Worm (Caenorhabditis elegans) whole organism, midembryonic: Measurements from ENCODE around the gene T28F3.11.

Experiments used
- T22C8.4 ChIP-seq: fragments of 200-800 bp; sonication (Bioruptor generic); IDR thresholded peaks from 2 replicates; pipeline ENCODE4 v1.3.6; 2022; ENCODE audit warnings: missing genetic modification characterization, missing compliant biosample characterization
- cog-1 ChIP-seq: sonication (generic microtip); optimal IDR thresholded peaks from 2 replicates; lab custom pipeline; 2016; ENCODE audit warnings: missing genetic modification characterization, missing compliant biosample characterization
- flt-1 ChIP-seq: fragments of 200-800 bp; sonication (Bioruptor generic); IDR thresholded peaks from 2 replicates; pipeline ENCODE4 v1.3.6; 2022; ENCODE audit warnings: missing genetic modification characterization, missing compliant biosample characterization
- klf-2 ChIP-seq: fragments of 200-800 bp; sonication (Bioruptor generic); conservative IDR thresholded peaks from 2 replicates; pipeline ENCODE4 v1.3.6; 2022; ENCODE audit warnings: missing genetic modification reagents, missing genetic modification characterization, missing compliant biosample characterization
- med-1 ChIP-seq: sonication (generic microtip); optimal IDR thresholded peaks from 2 replicates; lab custom pipeline; 2017; ENCODE audit warnings: missing genetic modification characterization, mild to moderate bottlenecking, missing compliant biosample characterization, antibody characterized with exemption, missing genetic modification reagents; ENCODE audit not compliant: insufficient read depth
- ref-1 ChIP-seq: fragments of 200-800 bp; sonication (Bioruptor generic); conservative IDR thresholded peaks from 2 replicates; pipeline ENCODE4 v1.3.6; 2022; ENCODE audit warnings: missing genetic modification reagents, missing genetic modification characterization, missing compliant biosample characterization
- tab-1 ChIP-seq: fragments of 200-800 bp; sonication (Bioruptor generic); IDR thresholded peaks from 2 replicates; pipeline ENCODE4 v1.3.6; 2022; ENCODE audit warnings: missing genetic modification characterization, missing compliant biosample characterization
- ztf-23 ChIP-seq: fragments of 200-800 bp; sonication (Bioruptor generic); IDR thresholded peaks from 2 replicates; pipeline ENCODE4 v1.3.6; 2022; ENCODE audit warnings: missing genetic modification reagents, missing genetic modification characterization, missing compliant biosample characterization
- ztf-29 ChIP-seq: fragments of 200-800 bp; sonication (Bioruptor generic); IDR thresholded peaks from 2 replicates; pipeline ENCODE4 v1.3.6; 2022; ENCODE audit warnings: missing genetic modification reagents, missing genetic modification characterization, missing compliant biosample characterization

Gene T28F3.11

ce11 chrIV:17267304-17267891, 24.1 kb downstream of the T28F3.11 start:
- TF ChIP-seq klf-2 = no peak
- no peak for TF ChIP-seq ztf-29 (GFP tag; lab: Robert Waterston, UW)
- no peak for TF ChIP-seq med-1 (GFP tag; lab: Kevin White, UChicago)
- no peak for TF ChIP-seq flt-1 (GFP tag; lab: Robert Waterston, UW)
- TF ChIP-seq ztf-23 (GFP tag; lab: Robert Waterston, UW) = no peak

DNA sequence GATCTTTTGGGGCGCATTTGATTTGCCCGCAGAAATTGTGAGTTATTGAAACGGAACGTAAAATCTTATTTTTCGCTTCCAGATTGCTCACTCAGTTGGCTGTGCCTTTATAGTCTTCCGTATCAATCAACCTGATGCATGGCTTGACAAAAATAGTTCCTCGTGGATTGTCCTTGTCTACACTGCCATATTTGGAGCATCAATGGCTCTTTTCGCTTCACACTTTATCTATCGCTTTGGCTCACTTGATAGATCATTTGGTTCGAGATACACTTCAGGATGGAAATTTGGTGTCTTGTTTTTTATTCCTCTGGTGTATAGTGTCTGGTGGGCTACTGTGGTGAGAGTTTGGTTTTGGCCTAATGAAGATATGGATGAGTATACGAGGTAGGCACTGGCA, 25.8 kb downstream of the T28F3.11 start:
- TF ChIP-seq klf-2 = no peak
- TF ChIP-seq T22C8.4 (GFP tag; lab: Robert Waterston, UW) = no peak
- TF ChIP-seq cog-1 (tag; lab: Kevin White, UChicago) = no peak
- TF ChIP-seq ztf-23 (GFP tag; lab: Robert Waterston, UW) = no peak
- no peak for TF ChIP-seq ref-1 (GFP tag; lab: Robert Waterston, UW)
- no peak for TF ChIP-seq tab-1 (GFP tag; lab: Robert Waterston, UW)
- no peak for TF ChIP-seq flt-1 (GFP tag; lab: Robert Waterston, UW)
- TF ChIP-seq med-1 (GFP tag; lab: Kevin White, UChicago) = no peak
- no peak for TF ChIP-seq ztf-29 (GFP tag; lab: Robert Waterston, UW)

DNA sequence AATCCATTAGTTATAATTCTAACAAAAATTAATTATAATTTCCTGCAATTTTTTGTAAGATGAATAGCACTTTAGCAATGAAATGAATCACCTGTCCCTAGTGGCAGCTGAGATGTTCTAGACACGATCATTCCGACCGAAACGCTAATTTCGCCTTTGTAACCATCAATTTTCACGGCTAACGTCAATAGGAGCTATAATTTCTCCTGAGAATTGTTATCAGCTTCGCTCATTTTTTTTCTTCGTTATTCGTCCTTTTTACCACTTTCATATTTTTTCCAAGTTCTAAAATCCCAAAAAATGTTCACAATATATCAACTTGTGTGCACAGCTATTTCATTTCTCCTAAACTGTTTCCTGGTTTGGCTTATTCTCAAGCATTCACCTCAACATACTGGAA, 26.2 kb downstream of the T28F3.11 start, which contains the start of gene str-187:
Gene str-187 (plus strand): TSS at position 301 of the 400 bp plus-strand sequence.
- TF ChIP-seq klf-2 (no peak), T22C8.4 (GFP tag; lab: Robert Waterston, UW) (no peak), flt-1 (GFP tag; lab: Robert Waterston, UW) (no peak), ref-1 (GFP tag; lab: Robert Waterston, UW) (no peak), med-1 (GFP tag; lab: Kevin White, UChicago) (no peak), ztf-29 (GFP tag; lab: Robert Waterston, UW) (no peak), tab-1 (GFP tag; lab: Robert Waterston, UW) (no peak), ztf-23 (GFP tag; lab: Robert Waterston, UW) (no peak), cog-1 (tag; lab: Kevin White, UChicago) (no peak)

- TF ChIP-seq ztf-23 (GFP tag; lab: Robert Waterston, UW) (no peak), tab-1 (GFP tag; lab: Robert Waterston, UW) (no peak), ref-1 (GFP tag; lab: Robert Waterston, UW) (no peak), klf-2 (no peak), T22C8.4 (GFP tag; lab: Robert Waterston, UW) (no peak), flt-1 (GFP tag; lab: Robert Waterston, UW) (no peak), ztf-29 (GFP tag; lab: Robert Waterston, UW) (no peak), med-1 (GFP tag; lab: Kevin White, UChicago) (no peak), cog-1 (tag; lab: Kevin White, UChicago) (no peak)
Measured at ce11 chrIV:17264714-17265113, 26.8 kb downstream of the T28F3.11 start, which contains the start of gene F26D10.13. F26D10.13 (minus strand) TSS chrIV:17264814.

ce11 chrIV:17263714-17264113, 27.8 kb downstream of the T28F3.11 start:
- TF ChIP-seq tab-1 (GFP tag; lab: Robert Waterston, UW) = no peak
- TF ChIP-seq klf-2 = no peak
- no peak for TF ChIP-seq T22C8.4 (GFP tag; lab: Robert Waterston, UW)
- no peak for TF ChIP-seq ztf-23 (GFP tag; lab: Robert Waterston, UW)
- no peak for TF ChIP-seq flt-1 (GFP tag; lab: Robert Waterston, UW)
- no peak for TF ChIP-seq med-1 (GFP tag; lab: Kevin White, UChicago)
- TF ChIP-seq ref-1 (GFP tag; lab: Robert Waterston, UW) = no peak
- no peak for TF ChIP-seq ztf-29 (GFP tag; lab: Robert Waterston, UW)
- TF ChIP-seq cog-1 (tag; lab: Kevin White, UChicago) = no peak

DNA sequence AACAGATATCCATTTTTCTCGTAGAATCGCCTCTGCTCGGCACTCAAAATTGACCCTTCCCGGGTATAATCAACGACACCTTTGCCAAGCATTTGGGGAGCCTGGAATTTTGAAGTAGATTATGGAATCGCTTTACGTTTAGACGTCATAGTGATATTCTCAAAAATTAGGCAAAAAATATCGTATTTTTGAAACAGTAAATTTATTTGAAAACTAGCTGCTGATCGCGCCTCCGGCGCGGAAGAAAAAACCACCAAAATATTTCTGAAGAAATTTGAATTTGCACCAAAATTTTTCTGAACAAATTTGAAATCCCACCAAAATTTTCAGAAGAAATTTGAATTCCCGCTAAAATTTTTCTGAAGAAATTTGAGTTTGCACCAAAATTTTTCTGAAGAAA, 29.1 kb downstream of the T28F3.11 start, which contains the start of gene ZK550.6:
Gene ZK550.6 (minus strand): TSS at position 101 of the 400 bp plus-strand sequence.
- TF ChIP-seq ref-1 (GFP tag; lab: Robert Waterston, UW) (no peak), cog-1 (tag; lab: Kevin White, UChicago) (no peak), ztf-29 (GFP tag; lab: Robert Waterston, UW) (no peak), flt-1 (GFP tag; lab: Robert Waterston, UW) (no peak), ztf-23 (GFP tag; lab: Robert Waterston, UW) (no peak), tab-1 (GFP tag; lab: Robert Waterston, UW) (no peak), T22C8.4 (GFP tag; lab: Robert Waterston, UW) (no peak), med-1 (GFP tag; lab: Kevin White, UChicago) (no peak), klf-2 (no peak)

DNA sequence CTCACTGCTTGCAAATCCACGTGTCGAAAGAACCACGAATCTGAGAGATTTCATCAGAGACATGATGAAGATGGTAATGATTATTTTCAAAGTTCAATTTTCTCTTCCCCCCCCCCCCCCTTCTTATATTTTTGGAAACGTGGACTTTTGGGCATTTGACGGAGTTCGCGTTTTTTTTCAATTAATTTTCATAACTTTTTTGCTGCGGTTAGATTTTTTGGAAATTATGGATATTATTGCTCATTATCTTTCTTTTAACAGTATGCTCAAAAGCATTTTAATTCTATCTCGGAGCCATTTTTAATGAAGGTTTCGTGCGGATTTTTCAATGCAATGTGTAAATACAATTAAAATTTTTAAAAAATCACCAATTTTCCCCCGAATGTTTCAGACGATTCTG, 32.2 kb downstream of the T28F3.11 start, which contains the start of gene phyh-1:
Gene phyh-1 (minus strand): TSS at position 101 of the 400 bp plus-strand sequence.
- TF ChIP-seq T22C8.4 (GFP tag; lab: Robert Waterston, UW) (no peak), flt-1 (GFP tag; lab: Robert Waterston, UW) (no peak), ztf-23 (GFP tag; lab: Robert Waterston, UW) (no peak), ref-1 (GFP tag; lab: Robert Waterston, UW) (no peak), cog-1 (tag; lab: Kevin White, UChicago) (no peak), ztf-29 (GFP tag; lab: Robert Waterston, UW) (no peak), med-1 (GFP tag; lab: Kevin White, UChicago) (no peak), tab-1 (GFP tag; lab: Robert Waterston, UW) (no peak), klf-2 (no peak)

ce11 chrIV:17258824-17259223, 32.7 kb downstream of the T28F3.11 start:
- TF ChIP-seq ref-1 (GFP tag; lab: Robert Waterston, UW) (no peak), T22C8.4 (GFP tag; lab: Robert Waterston, UW) (no peak), klf-2 (no peak), ztf-23 (GFP tag; lab: Robert Waterston, UW) (no peak), tab-1 (GFP tag; lab: Robert Waterston, UW) (no peak), med-1 (GFP tag; lab: Kevin White, UChicago) (no peak), ztf-29 (GFP tag; lab: Robert Waterston, UW) (no peak), flt-1 (GFP tag; lab: Robert Waterston, UW) (no peak), cog-1 (tag; lab: Kevin White, UChicago) (no peak)
